Worm (Caenorhabditis elegans) whole organism, L4/young adult: ENCODE measurements around the gene rpoa-12.
"Not testable (repeated sequence)": the region's sequence is repeated elsewhere in the genome, so short reads cannot be mapped to it uniquely, and the experiment has no call there.

ENCODE experiments used
- W03F9.2 ChIP-seq: fragments of 150-350 bp; optimal IDR thresholded peaks from 2 replicates; lab custom pipeline; 2014; ENCODE audit warnings: missing biosample characterization, missing genetic modification characterization
- dao-5 ChIP-seq: sonication (generic microtip); optimal IDR thresholded peaks from 2 replicates; lab custom pipeline; 2016; ENCODE audit warnings: missing genotype, missing genetic modification characterization, moderate library complexity, missing compliant biosample characterization
- him-1 ChIP-seq: sonication (generic microtip); optimal IDR thresholded peaks from 2 replicates; lab custom pipeline; 2016; ENCODE audit warnings: missing genotype, missing genetic modification reagents, missing genetic modification characterization, missing compliant biosample characterization

rpoa-12 gene

ce11 chrV:14423268-14423667 lies at the start of gene rpoa-12:
rpoa-12 (minus strand) TSS chrV:14423304.
- no peak for TF ChIP-seq W03F9.2 (tag; lab: Kevin White, UChicago)
- no peak for TF ChIP-seq him-1
- no peak for TF ChIP-seq dao-5 (tag; lab: Kevin White, UChicago)

- TF ChIP-seq W03F9.2 (tag; lab: Kevin White, UChicago) = no peak
- no peak for TF ChIP-seq dao-5 (tag; lab: Kevin White, UChicago)
- TF ChIP-seq him-1 = no peak
Measured at ce11 chrV:14472229-14472628, 49.1 kb upstream of the rpoa-12 start, which contains the start of gene clec-227. clec-227 (plus strand) TSS chrV:14472529.

ce11 chrV:14468931-14469330 lies 45.8 kb upstream of the rpoa-12 start, which contains the start of gene clec-57:
clec-57 (plus strand) TSS chrV:14469231.
- TF ChIP-seq dao-5 (tag; lab: Kevin White, UChicago) (no peak), W03F9.2 (tag; lab: Kevin White, UChicago) (no peak), him-1 (no peak)

DNA sequence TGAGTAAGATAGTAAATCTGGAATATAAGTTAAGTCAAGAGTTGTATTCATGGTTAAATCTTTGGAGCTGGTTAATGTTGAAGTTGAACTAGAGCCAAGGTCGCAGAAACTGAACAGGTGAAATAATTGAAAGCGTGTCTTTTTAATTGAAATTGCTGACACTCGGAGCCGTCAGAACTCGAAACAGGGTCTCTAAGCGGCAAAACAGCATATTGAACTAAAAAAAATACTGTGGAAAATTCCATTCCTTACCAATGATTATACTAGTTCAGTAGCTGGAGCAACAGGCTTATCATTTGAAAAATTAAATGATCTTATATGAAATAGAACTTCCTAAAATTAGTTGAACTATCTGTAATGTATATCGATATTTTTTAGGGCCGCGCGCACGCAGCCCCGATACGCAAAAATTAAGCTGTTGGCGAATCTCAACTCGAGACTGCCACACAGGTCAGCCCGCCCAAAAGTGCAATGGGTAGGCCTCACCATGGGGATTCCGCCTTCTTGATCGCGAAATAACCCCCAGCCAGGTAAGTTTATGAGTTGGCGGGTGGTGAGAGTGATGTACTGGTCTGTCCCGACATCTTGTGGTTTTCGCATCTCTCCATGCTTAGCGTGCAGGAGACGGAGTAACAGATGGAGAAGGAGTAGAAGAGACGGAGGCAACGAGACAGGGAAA lies 45.2 kb upstream of the rpoa-12 start, which contains the start of gene srz-97:
srz-97 (minus strand) TSS at position 51 of the 679 bp plus-strand sequence.
- TF ChIP-seq him-1 (no peak), W03F9.2 (tag; lab: Kevin White, UChicago) (no peak), dao-5 (tag; lab: Kevin White, UChicago) (no peak)

- TF ChIP-seq him-1 = no peak
Measured at ce11 chrV:14464368-14464767, 41.3 kb upstream of the rpoa-12 start, which contains the start of gene F08H9.4. F08H9.4 (minus strand) TSS chrV:14464428.

DNA sequence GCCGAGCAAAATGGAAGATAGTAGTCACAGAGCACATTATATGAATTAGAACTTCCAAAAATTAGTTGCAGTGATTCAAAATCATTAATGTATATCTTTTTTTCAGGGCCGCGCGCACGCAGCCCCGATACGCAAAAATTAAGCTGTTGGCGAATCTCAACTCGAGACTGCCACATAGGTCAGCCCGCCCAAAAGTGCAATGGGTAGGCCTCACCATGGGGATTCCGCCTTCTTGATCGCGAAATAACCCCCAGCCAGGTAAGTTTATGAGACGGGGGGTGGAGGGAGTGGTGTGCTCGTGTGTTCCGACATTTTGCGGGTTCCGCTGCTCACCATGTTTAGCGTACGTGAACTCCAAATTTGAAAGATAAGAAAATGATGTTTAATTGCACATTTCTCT lies 40.0 kb upstream of the rpoa-12 start, which contains the start of gene F08H9.3:
F08H9.3 (minus strand) TSS at position 252 of the 400 bp plus-strand sequence.
- TF ChIP-seq dao-5 (tag; lab: Kevin White, UChicago); him-1; W03F9.2 (tag; lab: Kevin White, UChicago): not testable (repeated sequence)

ce11 chrV:14462653-14463052 lies 39.5 kb upstream of the rpoa-12 start:
- TF ChIP-seq dao-5 (tag; lab: Kevin White, UChicago) = no peak
- TF ChIP-seq W03F9.2 (tag; lab: Kevin White, UChicago) = no peak
- TF ChIP-seq him-1 = no peak

DNA sequence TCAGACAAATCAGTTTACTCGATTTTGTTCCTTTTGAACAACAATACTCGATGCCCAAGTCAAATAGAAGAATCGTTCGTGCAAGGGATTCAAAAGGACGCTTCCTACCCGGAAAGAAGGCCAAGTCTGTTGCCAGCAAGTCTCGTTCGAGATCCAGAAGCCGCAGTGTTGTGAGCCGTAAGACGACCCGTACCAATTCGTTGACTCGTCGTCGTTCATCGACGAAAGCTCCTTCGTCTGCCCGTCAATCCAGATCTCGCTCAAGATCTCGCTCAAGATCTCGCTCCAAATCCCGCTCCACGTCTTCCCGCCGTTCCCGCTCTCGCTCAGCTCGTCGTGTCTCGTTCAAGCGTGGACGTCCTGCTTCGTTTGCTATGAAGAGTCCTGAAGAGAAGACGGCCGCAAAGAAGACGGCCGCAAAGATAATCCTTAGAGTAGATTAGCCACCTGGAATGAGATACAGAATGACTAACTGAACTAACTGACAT lies 37.6 kb upstream of the rpoa-12 start, which contains the start of gene F08H9.2:
F08H9.2 (plus strand) TSS at position 51 of the 488 bp plus-strand sequence.
- TF ChIP-seq him-1 (no peak), W03F9.2 (tag; lab: Kevin White, UChicago) (no peak), dao-5 (tag; lab: Kevin White, UChicago) (no peak)

- TF ChIP-seq dao-5 (tag; lab: Kevin White, UChicago) = no peak
- TF ChIP-seq W03F9.2 (tag; lab: Kevin White, UChicago) = no peak
- no peak for TF ChIP-seq him-1
Measured at ce11 chrV:14460122-14460521, 37.0 kb upstream of the rpoa-12 start.

DNA sequence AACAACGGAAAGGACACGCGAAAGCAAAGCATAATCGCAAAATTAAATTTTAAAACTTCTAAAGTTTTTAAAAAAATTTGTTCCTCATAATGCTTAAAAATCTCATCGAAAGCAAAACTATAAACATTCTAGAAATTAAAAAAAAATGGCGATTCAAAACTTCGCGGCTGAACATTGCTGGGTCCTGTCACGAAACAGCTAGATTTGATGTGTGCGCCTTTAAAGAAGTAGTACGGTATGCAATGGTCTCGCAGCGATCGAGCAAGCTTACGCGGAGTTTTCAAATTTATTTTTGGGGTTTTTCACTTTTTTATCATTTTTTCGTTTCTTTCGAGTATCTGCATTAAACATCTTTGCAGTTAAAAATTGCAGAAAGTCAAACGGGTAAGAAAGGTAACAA lies 34.0 kb upstream of the rpoa-12 start, which contains the start of gene coh-3:
coh-3 (plus strand) TSS at position 353 of the 400 bp plus-strand sequence.
- TF ChIP-seq W03F9.2 (tag; lab: Kevin White, UChicago) (peak; percentile 48), him-1 (no peak)

ce11 chrV:14456626-14457025 lies 33.5 kb upstream of the rpoa-12 start, which contains the start of gene bmk-1:
bmk-1 (minus strand) TSS chrV:14456984.
- no peak for TF ChIP-seq W03F9.2 (tag; lab: Kevin White, UChicago)
- no peak for TF ChIP-seq dao-5 (tag; lab: Kevin White, UChicago)
- TF ChIP-seq him-1 = no peak

ce11 chrV:14449397-14449796 lies 26.3 kb upstream of the rpoa-12 start, which contains the start of gene F23B12.7:
F23B12.7 (plus strand) TSS chrV:14449697.
- TF ChIP-seq dao-5 (tag; lab: Kevin White, UChicago) (no peak), W03F9.2 (tag; lab: Kevin White, UChicago) (no peak), him-1 (no peak)

ce11 chrV:14448669-14449068 lies 25.6 kb upstream of the rpoa-12 start:
- no peak for TF ChIP-seq dao-5 (tag; lab: Kevin White, UChicago)
- no peak for TF ChIP-seq him-1

- TF ChIP-seq dao-5 (tag; lab: Kevin White, UChicago) (no peak), him-1 (no peak), W03F9.2 (tag; lab: Kevin White, UChicago) (no peak)
Measured at ce11 chrV:14447240-14447763, 24.2 kb upstream of the rpoa-12 start, which contains the start of the genes dlat-1 and fntb-1. dlat-1 (minus strand) TSS chrV:14447290. fntb-1 (plus strand) TSS chrV:14447651.
